Fruit fly (Drosophila melanogaster): Measurements from ENCODE around the gene CecA1.

CecA1 gene

DNA sequence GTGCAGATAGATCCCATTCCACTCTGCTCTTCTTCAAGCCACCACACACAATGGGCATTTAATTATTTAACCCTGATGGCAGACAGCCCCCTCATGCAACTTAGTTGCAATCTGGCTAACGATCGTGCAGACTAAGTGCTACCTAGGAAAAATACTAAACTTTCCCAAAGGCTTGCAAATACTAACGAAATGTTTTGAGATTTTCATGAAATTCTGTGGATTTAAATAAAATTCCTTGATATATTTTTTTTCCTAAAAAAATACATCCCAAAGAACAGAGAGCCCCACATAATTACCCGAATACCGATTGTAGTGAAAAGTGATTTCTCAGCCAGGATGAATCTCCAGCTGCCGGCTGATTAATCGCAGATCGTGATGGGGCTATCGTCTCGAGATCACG lies 48.9 kb downstream of the CecA1 start:
- TF ChIP-seq h (GFP tag; optimal IDR thresholded peaks at IDR 0.05) (peak; percentile 13), Hnf4 (GFP tag; optimal IDR thresholded peaks at IDR 0.05) (no peak), Hr83 (GFP tag; optimal IDR thresholded peaks at IDR 0.05; ENCODE audit: poor library complexity, severe bottlenecking) (no peak)
